Worm (Caenorhabditis elegans) whole organism, L3 larva: Measurements from ENCODE around the gene F36H9.4.

Experiments
- R02D3.7 ChIP-seq: fragments of 150-350 bp; optimal IDR thresholded peaks from 2 replicates; lab custom pipeline; 2014; ENCODE audit warnings: missing biosample characterization, missing genetic modification characterization
- ZK546.5 ChIP-seq: sonication (generic microtip); optimal IDR thresholded peaks from 2 replicates; lab custom pipeline; 2017; ENCODE audit warnings: missing biosample characterization, missing genetic modification characterization
- ama-1 ChIP-seq: fragments of 150-350 bp; optimal IDR thresholded peaks from 2 replicates; lab custom pipeline; 2018
- ceh-16 ChIP-seq: sonication (generic microtip); optimal IDR thresholded peaks from 2 replicates; lab custom pipeline; 2017; ENCODE audit warnings: missing biosample characterization, missing genetic modification characterization
- ceh-28 ChIP-seq: fragments of 150-350 bp; optimal IDR thresholded peaks from 2 replicates; lab custom pipeline; 2014; ENCODE audit warnings: missing biosample characterization, missing genetic modification reagents, missing genetic modification characterization
- ceh-82 ChIP-seq: fragments of 150-350 bp; optimal IDR thresholded peaks from 2 replicates; lab custom pipeline; 2014; ENCODE audit warnings: missing biosample characterization, missing genetic modification characterization
- daf-12 ChIP-seq: fragments of 150-350 bp; optimal IDR thresholded peaks from 2 replicates; lab custom pipeline; 2014; ENCODE audit warnings: missing biosample characterization, missing genetic modification reagents, missing genetic modification characterization
- egl-27 ChIP-seq: sonication (generic microtip); optimal IDR thresholded peaks from 4 replicates; lab custom pipeline; 2017; ENCODE audit warnings: missing biosample characterization, missing genetic modification reagents, missing genetic modification characterization
- egl-5 ChIP-seq: fragments of 150-350 bp; optimal IDR thresholded peaks from 2 replicates; lab custom pipeline; 2017; ENCODE audit warnings: missing biosample characterization, missing genetic modification reagents, missing genetic modification characterization, inconsistent platforms
- elt-1 ChIP-seq: fragments of 150-350 bp; optimal IDR thresholded peaks from 2 replicates; lab custom pipeline; 2014; ENCODE audit warnings: missing biosample characterization, missing genetic modification characterization
- elt-2 ChIP-seq: sonication (generic microtip); optimal IDR thresholded peaks from 2 replicates; lab custom pipeline; 2016; ENCODE audit warnings: missing genetic modification reagents, mild to moderate bottlenecking, missing genetic modification characterization, missing compliant biosample characterization
- elt-3 ChIP-seq, 3 experiments: fragments of 150-350 bp in 1 of 3; sonication (generic microtip) in 2 of 3; optimal IDR thresholded peaks; 2 replicates in 2 of 3; 4 replicates in 1 of 3; lab custom pipeline; 2014 to 2017; ENCODE audit warnings: missing biosample characterization in 3 of 3, missing genetic modification characterization in 3 of 3
- eor-1 ChIP-seq, 2 experiments: fragments of 150-350 bp; optimal IDR thresholded peaks; 2 replicates each; lab custom pipeline; 2014 to 2018; ENCODE audit warnings: missing biosample characterization in 2 of 2, missing genetic modification characterization in 2 of 2
- fkh-10 ChIP-seq: sonication (generic microtip); optimal IDR thresholded peaks from 2 replicates; lab custom pipeline; 2017; ENCODE audit warnings: missing biosample characterization, missing genetic modification reagents, missing genetic modification characterization
- fkh-2 ChIP-seq: fragments of 150-350 bp; optimal IDR thresholded peaks from 2 replicates; lab custom pipeline; 2014; ENCODE audit warnings: missing biosample characterization, missing genetic modification reagents, missing genetic modification characterization
- fos-1 ChIP-seq: fragments of 150-350 bp; optimal IDR thresholded peaks from 2 replicates; lab custom pipeline; 2014; ENCODE audit warnings: missing biosample characterization, missing genetic modification characterization
- hmg-11 ChIP-seq: sonication (generic microtip); optimal IDR thresholded peaks from 2 replicates; lab custom pipeline; 2016; ENCODE audit warnings: missing genetic modification characterization, missing compliant biosample characterization
- jun-1 ChIP-seq: fragments of 150-350 bp; optimal IDR thresholded peaks from 2 replicates; lab custom pipeline; 2014; ENCODE audit warnings: missing biosample characterization, missing genetic modification reagents, missing genetic modification characterization
- lin-15B ChIP-seq: fragments of 150-350 bp; optimal IDR thresholded peaks from 2 replicates; lab custom pipeline; 2014; ENCODE audit warnings: missing biosample characterization, missing genetic modification characterization
- lin-39 ChIP-seq: fragments of 150-350 bp; optimal IDR thresholded peaks from 2 replicates; lab custom pipeline; 2018; ENCODE audit warnings: missing biosample characterization, missing genetic modification reagents, missing genetic modification characterization
- mdl-1 ChIP-seq: fragments of 150-350 bp; optimal IDR thresholded peaks from 2 replicates; lab custom pipeline; 2014; ENCODE audit warnings: missing biosample characterization, missing genetic modification characterization
- mml-1 ChIP-seq: fragments of 150-350 bp; sonication (generic microtip); optimal IDR thresholded peaks from 3 replicates; lab custom pipeline; 2014; ENCODE audit warnings: missing biosample characterization, missing genetic modification characterization
- nfya-1 ChIP-seq: sonication (generic microtip); optimal IDR thresholded peaks from 2 replicates; lab custom pipeline; 2017; ENCODE audit warnings: missing genetic modification characterization, mild to moderate bottlenecking, missing compliant biosample characterization, antibody characterized with exemption, moderate library complexity; ENCODE audit not compliant: insufficient read depth
- nhr-11 ChIP-seq: fragments of 150-350 bp; optimal IDR thresholded peaks from 2 replicates; lab custom pipeline; 2014; ENCODE audit warnings: missing biosample characterization, missing genetic modification characterization
- nhr-12 ChIP-seq: fragments of 150-350 bp; optimal IDR thresholded peaks from 2 replicates; lab custom pipeline; 2014; ENCODE audit warnings: missing biosample characterization, missing genetic modification characterization
- nhr-237 ChIP-seq: fragments of 150-350 bp; optimal IDR thresholded peaks from 2 replicates; lab custom pipeline; 2014; ENCODE audit warnings: missing biosample characterization, missing genetic modification characterization
- nhr-25 ChIP-seq: sonication (generic microtip); optimal IDR thresholded peaks from 2 replicates; lab custom pipeline; 2017; ENCODE audit warnings: missing biosample characterization, missing genetic modification characterization
- nhr-43 ChIP-seq: sonication (generic microtip); optimal IDR thresholded peaks from 2 replicates; lab custom pipeline; 2016; ENCODE audit warnings: mild to moderate bottlenecking, missing genetic modification characterization, missing compliant biosample characterization; ENCODE audit not compliant: poor library complexity, severe bottlenecking
- nhr-67 ChIP-seq: fragments of 150-350 bp; optimal IDR thresholded peaks from 2 replicates; lab custom pipeline; 2014; ENCODE audit warnings: missing biosample characterization, missing genetic modification characterization
- nhr-76 ChIP-seq: fragments of 150-350 bp; sonication (generic microtip); optimal IDR thresholded peaks from 5 replicates; lab custom pipeline; 2014; ENCODE audit warnings: missing biosample characterization, missing genetic modification characterization
- nhr-77 ChIP-seq: fragments of 150-350 bp; optimal IDR thresholded peaks from 2 replicates; lab custom pipeline; 2014; ENCODE audit warnings: missing biosample characterization, missing genetic modification characterization
- pha-4 ChIP-seq: fragments of 150-350 bp; optimal IDR thresholded peaks from 2 replicates; lab custom pipeline; 2014; ENCODE audit warnings: missing biosample characterization, missing genetic modification reagents, missing genetic modification characterization
- pqm-1 ChIP-seq: fragments of 150-350 bp; optimal IDR thresholded peaks from 2 replicates; lab custom pipeline; 2017; ENCODE audit warnings: missing biosample characterization, missing genetic modification characterization, inconsistent platforms
- sea-2 ChIP-seq: fragments of 150-350 bp; sonication (generic microtip); optimal IDR thresholded peaks from 4 replicates; lab custom pipeline; 2014; ENCODE audit warnings: missing biosample characterization, missing genetic modification reagents, missing genetic modification characterization
- skn-1 ChIP-seq: fragments of 150-350 bp; optimal IDR thresholded peaks from 2 replicates; lab custom pipeline; 2014; ENCODE audit warnings: missing biosample characterization, missing genetic modification characterization
- snpc-4 ChIP-seq: fragments of 150-350 bp; optimal IDR thresholded peaks from 2 replicates; lab custom pipeline; 2014; ENCODE audit warnings: missing biosample characterization, missing genetic modification characterization
- unc-39 ChIP-seq: sonication (generic microtip); optimal IDR thresholded peaks from 4 replicates; lab custom pipeline; 2017; ENCODE audit warnings: missing biosample characterization, missing genetic modification characterization
- zag-1 ChIP-seq: fragments of 150-350 bp; optimal IDR thresholded peaks from 2 replicates; lab custom pipeline; 2014; ENCODE audit warnings: missing biosample characterization, missing genetic modification characterization
- ztf-11 ChIP-seq: fragments of 150-350 bp; optimal IDR thresholded peaks from 2 replicates; lab custom pipeline; 2014; ENCODE audit warnings: missing biosample characterization, missing genetic modification characterization
- ztf-4 ChIP-seq: fragments of 150-350 bp; optimal IDR thresholded peaks from 2 replicates; lab custom pipeline; 2014; ENCODE audit warnings: missing biosample characterization, missing genetic modification characterization

F36H9.4 gene

DNA sequence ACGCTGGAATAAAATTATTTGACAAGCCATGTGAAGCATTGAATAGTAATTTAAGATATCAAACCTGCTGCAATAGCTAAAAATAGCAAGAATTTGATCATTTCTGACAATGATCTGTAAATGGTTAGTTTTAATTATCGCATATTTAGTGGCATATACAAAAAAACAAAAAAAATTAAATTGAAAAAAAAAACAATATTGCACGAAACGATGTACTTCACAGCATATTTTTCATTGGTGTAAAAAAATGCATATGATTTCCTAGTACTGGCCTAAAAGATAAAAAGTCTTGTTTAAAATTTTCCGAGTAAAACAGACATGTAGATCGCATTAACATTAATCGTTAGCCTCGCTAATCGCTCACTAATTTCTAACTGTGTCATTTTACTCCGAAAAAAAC, 30.0 kb downstream of the F36H9.4 start, which contains the start of gene ZK697.8:
Gene ZK697.8 (minus strand): TSS at position 101 of the 400 bp plus-strand sequence.
- TF ChIP-seq ama-1 (lab: Kevin White, UChicago) (no peak), ZK546.5 (no peak), mdl-1 (tag; lab: Kevin White, UChicago) (no peak), fos-1 (no peak), lin-39 (tag; lab: Kevin White, UChicago) (no peak), pqm-1 (tag; lab: Kevin White, UChicago) (no peak), zag-1 (tag; lab: Kevin White, UChicago) (no peak), ztf-4 (tag; lab: Kevin White, UChicago) (no peak), nhr-67 (tag; lab: Kevin White, UChicago) (no peak), nhr-237 (tag; lab: Kevin White, UChicago) (no peak), nfya-1 (tag; lab: Kevin White, UChicago) (no peak)
- TF ChIP-seq, all 47 proteins: peak for 0

- peak; percentile 23 for TF ChIP-seq R02D3.7 (tag; lab: Kevin White, UChicago)
- TF ChIP-seq ztf-4 (tag; lab: Kevin White, UChicago), result no peak
- TF ChIP-seq ceh-82 (tag; lab: Kevin White, UChicago), result no peak
- peak; percentile 70 for TF ChIP-seq egl-5
- TF ChIP-seq lin-39 (tag; lab: Kevin White, UChicago), result peak; percentile 20
- TF ChIP-seq ceh-28, result peak; percentile 81
- TF ChIP-seq elt-3 (tag; optimal IDR thresholded peaks at IDR 0.05; lab: Kevin White, UChicago), result no peak
- peak; percentile 35 for TF ChIP-seq nhr-43
- TF ChIP-seq egl-27 (tag; lab: Kevin White, UChicago), result no peak
- no peak for TF ChIP-seq skn-1 (tag; lab: Kevin White, UChicago)
- TF ChIP-seq fkh-10 (GFP tag; lab: Kevin White, UChicago), result no peak
- no peak for TF ChIP-seq nhr-76 (tag; lab: Kevin White, UChicago)
- TF ChIP-seq mml-1 (tag; lab: Kevin White, UChicago), result no peak
- peak; percentile 93 for TF ChIP-seq elt-2 (tag; lab: Kevin White, UChicago)
- no peak for TF ChIP-seq jun-1
- no peak for TF ChIP-seq ZK546.5
- peak; percentile 72 for TF ChIP-seq nhr-25
- peak; percentile 95 for TF ChIP-seq pqm-1 (tag; lab: Kevin White, UChicago)
- TF ChIP-seq nhr-77, result no peak
- no peak for TF ChIP-seq unc-39 (tag; lab: Kevin White, UChicago)
- TF ChIP-seq pha-4 (tag; lab: Kevin White, UChicago), result peak; percentile 87
- no peak for TF ChIP-seq nhr-12
- no peak for TF ChIP-seq sea-2
- no peak for TF ChIP-seq elt-1 (tag; lab: Kevin White, UChicago)
- TF ChIP-seq ama-1 (lab: Kevin White, UChicago), result no peak
- peak; percentile 47 for TF ChIP-seq hmg-11
- TF ChIP-seq fkh-2 (tag; lab: Kevin White, UChicago), result no peak
- TF ChIP-seq lin-15B (tag; lab: Kevin White, UChicago), result peak; percentile 27
- TF ChIP-seq nhr-67 (tag; lab: Kevin White, UChicago), result no peak
- TF ChIP-seq nfya-1 (tag; lab: Kevin White, UChicago), result peak; percentile 79
- TF ChIP-seq, all 47 proteins: peak for 12
Observed at ce11 chrV:1743205-1743870, 35.7 kb downstream of the F36H9.4 start, which contains the start of gene nhr-256. nhr-256 (plus strand) TSS chrV:1743771.

DNA sequence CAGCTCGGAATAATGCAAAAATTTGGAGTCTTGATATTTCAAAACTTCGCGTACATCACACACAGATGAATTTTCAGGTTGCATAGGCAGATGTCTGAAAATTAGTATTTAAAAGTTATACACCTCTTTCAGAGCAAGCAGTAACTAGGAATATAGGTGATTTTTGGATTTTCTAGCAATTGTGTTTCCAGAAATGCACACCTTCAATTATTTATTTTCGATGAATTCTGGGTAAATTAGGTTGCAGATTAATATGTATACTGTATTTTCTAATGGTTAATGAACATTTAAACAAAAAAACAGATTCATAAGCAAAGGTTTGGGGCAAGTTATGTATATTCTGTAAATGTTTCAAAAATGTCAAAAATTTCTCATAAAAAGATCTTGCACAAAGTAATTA, 38.0 kb downstream of the F36H9.4 start, which contains the start of gene srab-25:
Gene srab-25 (minus strand): TSS at position 101 of the 400 bp plus-strand sequence.
- TF ChIP-seq egl-5 (no peak), nhr-11 (tag; lab: Kevin White, UChicago) (no peak), elt-1 (tag; lab: Kevin White, UChicago) (no peak), daf-12 (tag; lab: Kevin White, UChicago) (no peak), nhr-77 (no peak), ama-1 (lab: Kevin White, UChicago) (no peak), fkh-2 (tag; lab: Kevin White, UChicago) (no peak), nhr-25 (no peak), snpc-4 (tag; lab: Kevin White, UChicago) (no peak), ceh-16 (tag; lab: Kevin White, UChicago) (no peak), ztf-11 (tag; lab: Kevin White, UChicago) (no peak), fkh-10 (GFP tag; lab: Kevin White, UChicago) (no peak), lin-39 (tag; lab: Kevin White, UChicago) (no peak), mdl-1 (tag; lab: Kevin White, UChicago) (no peak), skn-1 (tag; lab: Kevin White, UChicago) (no peak), eor-1 (tag; optimal IDR thresholded peaks at IDR 0.05; lab: Kevin White, UChicago) (no peak), ceh-28 (no peak), R02D3.7 (tag; lab: Kevin White, UChicago) (no peak), mml-1 (tag; lab: Kevin White, UChicago) (no peak)
